Fruit fly (Drosophila melanogaster) whole organism, embryonic: ENCODE measurements around the gene CG3587.

Source experiments
- Ada2b ChIP-seq: fragments of 200-800 bp; sonication (Bioruptor generic); IDR thresholded peaks from 2 replicates; pipeline ENCODE4 v1.3.6; 2022; ENCODE audit warnings: missing biosample characterization, missing genetic modification characterization
- B-H1 ChIP-seq: fragments of 200-800 bp; sonication (Bioruptor generic); IDR thresholded peaks from 3 replicates; pipeline ENCODE4 v1.3.6; 2022; ENCODE audit warnings: missing biosample characterization, missing genetic modification characterization
- Bgb ChIP-seq: fragments of 200-800 bp; sonication (Bioruptor generic); IDR thresholded peaks from 2 replicates; pipeline ENCODE4 v1.3.6; 2022; ENCODE audit warnings: missing biosample characterization, missing genetic modification characterization; ENCODE audit not compliant: partially characterized antibody
- CG10209 ChIP-seq: fragments of 200-800 bp; sonication (Bioruptor generic); optimal IDR thresholded peaks from 3 replicates; lab custom pipeline; 2017; ENCODE audit warnings: missing biosample characterization, mild to moderate bottlenecking, missing genetic modification characterization, missing genetic modification reagents
- CG1024 ChIP-seq: fragments of 200-800 bp; sonication (Bioruptor generic); IDR thresholded peaks from 2 replicates; pipeline ENCODE4 v1.3.6; 2022; ENCODE audit warnings: missing biosample characterization, missing genetic modification characterization
- CG10321 ChIP-seq: fragments of 200-800 bp; sonication (Bioruptor generic); IDR thresholded peaks from 2 replicates; pipeline ENCODE4 v1.3.6; 2022; ENCODE audit warnings: missing biosample characterization, missing genetic modification characterization
- CG10431 ChIP-seq: fragments of 200-800 bp; sonication (Bioruptor generic); optimal IDR thresholded peaks from 3 replicates; lab custom pipeline; 2018; ENCODE audit warnings: missing biosample characterization, mild to moderate bottlenecking, missing genetic modification characterization
- CG11247 ChIP-seq: fragments of 200-800 bp; sonication (Bioruptor generic); IDR thresholded peaks from 2 replicates; pipeline ENCODE4 v1.3.6; 2022; ENCODE audit warnings: missing biosample characterization, missing genetic modification characterization
- CG12391 ChIP-seq: fragments of 200-800 bp; sonication (Bioruptor generic); optimal IDR thresholded peaks from 3 replicates; lab custom pipeline; 2018; ENCODE audit warnings: missing biosample characterization, mild to moderate bottlenecking, missing genetic modification characterization, moderate library complexity
- CG13624 ChIP-seq: fragments of 200-800 bp; sonication (Bioruptor generic); optimal IDR thresholded peaks from 2 replicates; lab custom pipeline; 2016; ENCODE audit warnings: missing biosample characterization, missing genetic modification characterization
- CG15514 ChIP-seq: fragments of 200-800 bp; sonication (Bioruptor generic); optimal IDR thresholded peaks from 3 replicates; lab custom pipeline; 2017; ENCODE audit warnings: missing biosample characterization, missing genetic modification characterization, mild to moderate bottlenecking, moderate library complexity, missing genetic modification reagents
- CG17361 ChIP-seq: fragments of 200-800 bp; sonication (Bioruptor generic); IDR thresholded peaks from 3 replicates; pipeline ENCODE4 v1.3.6; 2022; ENCODE audit warnings: missing biosample characterization, missing genetic modification characterization
- CG17829 ChIP-seq: fragments of 200-800 bp; optimal IDR thresholded peaks from 2 replicates; lab custom pipeline; 2019; ENCODE audit warnings: missing biosample characterization, mild to moderate bottlenecking, missing genetic modification characterization, moderate library complexity
- CG18619 ChIP-seq: fragments of 200-800 bp; sonication (Bioruptor generic); optimal IDR thresholded peaks from 3 replicates; lab custom pipeline; 2017; ENCODE audit warnings: missing biosample characterization, mild to moderate bottlenecking, missing genetic modification characterization
- CG30403 ChIP-seq: fragments of 200-800 bp; sonication (Bioruptor generic); optimal IDR thresholded peaks from 3 replicates; lab custom pipeline; 2016; ENCODE audit warnings: missing biosample characterization, missing genetic modification characterization
- CG3726 ChIP-seq: fragments of 200-800 bp; sonication (Bioruptor generic); IDR thresholded peaks from 3 replicates; pipeline ENCODE4, ENCODE4 v1.3.6; 2022; ENCODE audit warnings: missing biosample characterization, missing genetic modification characterization
- CG43689 ChIP-seq: fragments of 200-800 bp; sonication (Bioruptor generic); IDR thresholded peaks from 2 replicates; pipeline ENCODE4 v1.3.6; 2022; ENCODE audit warnings: missing biosample characterization, missing genetic modification characterization
- CG7357 ChIP-seq: fragments of 200-800 bp; sonication (Bioruptor generic); IDR thresholded peaks from 3 replicates; pipeline ENCODE4 v1.3.6; 2022; ENCODE audit warnings: missing biosample characterization, missing genetic modification characterization
- CG7786 ChIP-seq: fragments of 200-800 bp; sonication (Bioruptor generic); optimal IDR thresholded peaks from 2 replicates; lab custom pipeline; 2016; ENCODE audit warnings: missing biosample characterization, missing genetic modification characterization
- Drgx ChIP-seq: fragments of 200-800 bp; sonication (Bioruptor generic); IDR thresholded peaks from 2 replicates; pipeline ENCODE4 v1.3.6; 2022; ENCODE audit warnings: missing biosample characterization, missing genetic modification characterization
- GATAe ChIP-seq: fragments of 200-800 bp; sonication (Bioruptor generic); conservative IDR thresholded peaks from 2 replicates; pipeline ENCODE4 v1.3.6; 2022; ENCODE audit warnings: missing biosample characterization, missing genetic modification characterization
- Hand ChIP-seq: fragments of 200-800 bp; sonication (Bioruptor generic); optimal IDR thresholded peaks from 2 replicates; lab custom pipeline; 2017; ENCODE audit warnings: mild to moderate bottlenecking, missing biosample characterization, missing genetic modification reagents, missing genetic modification characterization
- Xbp1 ChIP-seq: fragments of 200-800 bp; sonication (Bioruptor generic); optimal IDR thresholded peaks from 3 replicates; lab custom pipeline; 2016; ENCODE audit warnings: missing biosample characterization, mild to moderate bottlenecking, missing genetic modification characterization
- Xrp1 ChIP-seq: fragments of 200-800 bp; sonication (Bioruptor generic); IDR thresholded peaks from 2 replicates; pipeline ENCODE4 v1.3.6; 2022; ENCODE audit warnings: missing biosample characterization, missing genetic modification characterization
- al ChIP-seq: fragments of 200-800 bp; sonication (Bioruptor generic); IDR thresholded peaks from 2 replicates; pipeline ENCODE4 v1.3.6; 2022; ENCODE audit warnings: missing biosample characterization, missing genetic modification characterization
- amos ChIP-seq: fragments of 200-800 bp; sonication (Bioruptor generic); IDR thresholded peaks from 2 replicates; pipeline ENCODE4 v1.3.6; 2022; ENCODE audit warnings: missing biosample characterization, missing genetic modification characterization; ENCODE audit not compliant: partially characterized antibody
- ap ChIP-seq: fragments of 200-800 bp; sonication (Bioruptor generic); IDR thresholded peaks from 2 replicates; pipeline ENCODE4 v1.3.6; 2022; ENCODE audit warnings: missing biosample characterization, missing genetic modification characterization
- bbx ChIP-seq: fragments of 200-800 bp; sonication (Bioruptor generic); IDR thresholded peaks from 2 replicates; pipeline ENCODE4 v1.3.6; 2022; ENCODE audit warnings: missing biosample characterization, missing genetic modification characterization; ENCODE audit not compliant: partially characterized antibody
- bigmax ChIP-seq: fragments of 200-800 bp; sonication (Bioruptor generic); optimal IDR thresholded peaks from 2 replicates; lab custom pipeline; 2018; ENCODE audit warnings: missing biosample characterization, mild to moderate bottlenecking, missing genetic modification characterization
- dmrt11E ChIP-seq: fragments of 200-800 bp; sonication (Bioruptor generic); optimal IDR thresholded peaks from 3 replicates; lab custom pipeline; 2018; ENCODE audit warnings: missing biosample characterization, mild to moderate bottlenecking, missing genetic modification characterization, moderate library complexity
- ems ChIP-seq: fragments of 200-800 bp; sonication (Bioruptor generic); optimal IDR thresholded peaks from 3 replicates; lab custom pipeline; 2016; ENCODE audit warnings: missing biosample characterization, missing genetic modification characterization
- eve ChIP-seq, 2 experiments: fragments of >200 bp; optimal IDR thresholded peaks; 2 replicates each; lab custom pipeline; 2017; ENCODE audit warnings: missing biosample characterization in 2 of 2, missing genetic modification characterization in 2 of 2
- gfzf ChIP-seq: fragments of 200-800 bp; sonication (Bioruptor generic); optimal IDR thresholded peaks from 2 replicates; lab custom pipeline; 2016; ENCODE audit warnings: missing biosample characterization, mild to moderate bottlenecking, missing genetic modification characterization, moderate library complexity
- grau ChIP-seq: fragments of 200-800 bp; optimal IDR thresholded peaks from 3 replicates; lab custom pipeline; 2019; ENCODE audit warnings: missing biosample characterization, mild to moderate bottlenecking, missing genetic modification characterization, moderate library complexity
- grn ChIP-seq: fragments of 200-800 bp; sonication (Bioruptor generic); optimal IDR thresholded peaks from 3 replicates; lab custom pipeline; 2017; ENCODE audit warnings: missing biosample characterization, missing genetic modification characterization
- gro ChIP-seq: fragments of 200-800 bp; sonication (Bioruptor generic); optimal IDR thresholded peaks from 2 replicates; lab custom pipeline; 2016; ENCODE audit warnings: missing biosample characterization, missing genetic modification characterization
- hkb ChIP-seq, 2 experiments: fragments of 200-800 bp in 1 of 2; fragments of >200 bp in 1 of 2; sonication (Bioruptor generic) in 1 of 2; IDR thresholded peaks in 1 of 2; optimal IDR thresholded peaks in 1 of 2; 2 replicates each; pipeline versions ENCODE4 v1.3.6 to Lab custom; 2017 to 2022; ENCODE audit warnings: missing biosample characterization in 1 of 2, missing genetic modification characterization in 1 of 2
- hth ChIP-seq: fragments of >200 bp; optimal IDR thresholded peaks from 2 replicates; lab custom pipeline; 2017; ENCODE audit warnings: inconsistent platforms
- nmo ChIP-seq: fragments of 200-800 bp; sonication (Bioruptor generic); optimal IDR thresholded peaks from 2 replicates; lab custom pipeline; 2018; ENCODE audit warnings: missing biosample characterization, mild to moderate bottlenecking, missing genetic modification characterization, moderate library complexity
- odd ChIP-seq: fragments of 200-800 bp; sonication (Bioruptor generic); optimal IDR thresholded peaks from 2 replicates; lab custom pipeline; 2017; ENCODE audit warnings: missing biosample characterization, mild to moderate bottlenecking, missing genetic modification characterization
- pfk ChIP-seq: fragments of 200-800 bp; sonication (Bioruptor generic); optimal IDR thresholded peaks from 2 replicates; lab custom pipeline; 2018; ENCODE audit warnings: missing biosample characterization, mild to moderate bottlenecking, missing genetic modification characterization, moderate library complexity
- pum ChIP-seq: fragments of 200-800 bp; sonication (Bioruptor generic); optimal IDR thresholded peaks from 2 replicates; lab custom pipeline; 2016; ENCODE audit warnings: missing biosample characterization, missing genetic modification characterization
- repo ChIP-seq: fragments of 200-800 bp; sonication (Bioruptor generic); optimal IDR thresholded peaks from 2 replicates; lab custom pipeline; 2016; ENCODE audit warnings: missing biosample characterization, missing genetic modification characterization
- ro ChIP-seq: fragments of 200-800 bp; sonication (Bioruptor generic); IDR thresholded peaks from 2 replicates; pipeline ENCODE4 v1.3.6; 2022; ENCODE audit warnings: missing biosample characterization, missing genetic modification characterization
- shn ChIP-seq: fragments of 200-800 bp; sonication (Bioruptor generic); optimal IDR thresholded peaks from 3 replicates; lab custom pipeline; 2016; ENCODE audit warnings: missing biosample characterization, missing genetic modification characterization
- tna ChIP-seq: fragments of 200-800 bp; sonication (Bioruptor generic); IDR thresholded peaks from 2 replicates; pipeline ENCODE4 v1.3.6; 2022; ENCODE audit warnings: missing biosample characterization, missing genetic modification characterization; ENCODE audit not compliant: partially characterized antibody
- twi ChIP-seq: fragments of 200-800 bp; optimal IDR thresholded peaks from 2 replicates; lab custom pipeline; 2019; ENCODE audit warnings: missing biosample characterization, mild to moderate bottlenecking, missing genetic modification characterization, moderate library complexity
- vfl ChIP-seq: fragments of 200-800 bp; sonication (Bioruptor generic); optimal IDR thresholded peaks from 2 replicates; lab custom pipeline; 2016; ENCODE audit warnings: missing biosample characterization, missing genetic modification characterization
- zfh2 ChIP-seq: fragments of 200-800 bp; sonication (Bioruptor generic); optimal IDR thresholded peaks from 2 replicates; lab custom pipeline; 2016; ENCODE audit warnings: missing biosample characterization, missing genetic modification characterization

The CG3587 gene

dm6 chrX:1947178-1947872, 7.2 kb downstream of the CG3587 start (continued):
- TF ChIP-seq Hand (peak; percentile 79), Xrp1 (peak; percentile 99), CG11247 (GFP tag; lab: Robert Waterston, UW) (peak; percentile 91), odd (GFP tag; lab: Kevin White, UChicago) (peak; percentile 94), CG3726 (peak; percentile 95), CG12391 (tag; lab: Kevin White, UChicago) (peak; percentile 98), CG7786 (GFP tag; lab: Kevin White, UChicago) (peak; percentile 92), bbx (no peak), twi (tag; lab: Kevin White, UChicago) (peak; percentile 93), grau (tag; lab: Kevin White, UChicago) (peak; percentile 96), GATAe (peak; percentile 41), repo (GFP tag; lab: Kevin White, UChicago) (peak; percentile 93), CG10431 (GFP tag; lab: Kevin White, UChicago) (peak; percentile 97), dmrt11E (tag; lab: Kevin White, UChicago) (peak; percentile 99), Ada2b (peak; percentile 92), Xbp1 (GFP tag; lab: Kevin White, UChicago) (peak; percentile 96), ap (GFP tag; lab: Robert Waterston, UW) (peak; percentile 92), Drgx (GFP tag; lab: Robert Waterston, UW) (peak; percentile 98), Bgb (GFP tag; lab: Robert Waterston, UW) (no peak), pum (GFP tag; lab: Kevin White, UChicago) (peak; percentile 95), CG30403 (peak; percentile 96), amos (GFP tag; lab: Robert Waterston, UW) (no peak), CG17361 (GFP tag; lab: Robert Waterston, UW) (peak; percentile 99), ems (peak; percentile 95), nmo (GFP tag; lab: Kevin White, UChicago) (peak; percentile 98), zfh2 (GFP tag; lab: Kevin White, UChicago) (peak; percentile 82), gfzf (GFP tag; lab: Kevin White, UChicago) (peak; percentile 12), gro (GFP tag; lab: Kevin White, UChicago) (peak; percentile 71), grn (GFP tag; lab: Kevin White, UChicago) (peak; percentile 68), CG13624 (peak; percentile 88), CG43689 (peak; percentile 87), B-H1 (peak; percentile 92), hth (no peak), CG10209 (GFP tag; lab: Kevin White, UChicago) (peak; percentile 96), bigmax (GFP tag; lab: Kevin White, UChicago) (peak; percentile 43), ro (peak; percentile 81; the same call in 1 of the 2 replicates), hkb (optimal IDR thresholded peaks at IDR 0.05; lab: Kevin White, UChicago) (no peak), hkb (GFP tag; IDR thresholded peaks at IDR 0.05; lab: Robert Waterston, UW) (peak; percentile 97), CG15514 (GFP tag; lab: Kevin White, UChicago) (peak; percentile 65), CG7357 (GFP tag; lab: Robert Waterston, UW) (peak; percentile 85), shn (GFP tag; lab: Kevin White, UChicago) (peak; percentile 91), al (peak; percentile 68), vfl (GFP tag; lab: Kevin White, UChicago) (peak; percentile 88), CG1024 (peak; percentile 95), pfk (GFP tag; lab: Kevin White, UChicago) (no peak), CG18619 (GFP tag; lab: Kevin White, UChicago) (peak; percentile 93), CG17829 (tag; lab: Kevin White, UChicago) (peak; percentile 98), tna (GFP tag; lab: Robert Waterston, UW) (no peak), CG10321 (peak; percentile 68), eve (GFP tag; optimal IDR thresholded peaks at IDR 0.05; lab: Kevin White, UChicago) (peak; percentile 88 to 98)
